Worm (Caenorhabditis elegans): Measurements from ENCODE around the gene plc-3.

The plc-3 gene

ce11 chrII:10242294-10242693 is 19.6 kb downstream of the plc-3 start, which contains the start of gene mrps-14 (continued):
- TF ChIP-seq rcor-1 (GFP tag; IDR thresholded peaks at IDR 0.05) (no peak), B0261.1 (tag; optimal IDR thresholded peaks at IDR 0.05) (no peak)

- TF ChIP-seq T26A5.8 (tag; optimal IDR thresholded peaks at IDR 0.05) (no peak), akir-1 (GFP tag; optimal IDR thresholded peaks at IDR 0.05) (no peak), Y53G8AR.9 (GFP tag; conservative IDR thresholded peaks at IDR 0.05) (no peak), snpc-1.1 (tag; optimal IDR thresholded peaks at IDR 0.05; ENCODE audit: insufficient read depth) (no peak), F55B11.4 (tag; optimal IDR thresholded peaks at IDR 0.05; ENCODE audit: borderline replicate concordance, insufficient read depth) (no peak), bed-2 (GFP tag; IDR thresholded peaks at IDR 0.05) (no peak), ztf-3 (GFP tag; optimal IDR thresholded peaks at IDR 0.05) (no peak), ztf-28 (GFP tag; IDR thresholded peaks at IDR 0.05) (no peak), ztf-26 (tag; optimal IDR thresholded peaks at IDR 0.05) (no peak), tlf-1 (GFP tag; optimal IDR thresholded peaks at IDR 0.05) (no peak), madf-3 (GFP tag; IDR thresholded peaks at IDR 0.05) (no peak), hlh-26 (GFP tag; conservative IDR thresholded peaks at IDR 0.05) (no peak), F52B5.7 (tag; optimal IDR thresholded peaks at IDR 0.05) (no peak), ceh-91 (GFP tag; IDR thresholded peaks at IDR 0.05) (no peak)
Measured at ce11 chrII:10245612-10246011, 22.9 kb downstream of the plc-3 start.

ce11 chrII:10247154-10247553 is 24.5 kb downstream of the plc-3 start:
- TF ChIP-seq tlf-1 (GFP tag; optimal IDR thresholded peaks at IDR 0.05) (no peak), ceh-100 (GFP tag; IDR thresholded peaks at IDR 0.05) (no peak), D2030.7 (GFP tag; IDR thresholded peaks at IDR 0.05) (no peak), ztf-22 (GFP tag; optimal IDR thresholded peaks at IDR 0.05) (no peak), Y56A3A.18 (GFP tag; IDR thresholded peaks at IDR 0.05) (no peak), dpff-1 (tag; optimal IDR thresholded peaks at IDR 0.05) (no peak), lin-40 (tag; optimal IDR thresholded peaks at IDR 0.05) (no peak), F49E8.2 (tag; optimal IDR thresholded peaks at IDR 0.05; ENCODE audit: insufficient read depth) (peak; percentile 52), lin-35 (GFP tag; optimal IDR thresholded peaks at IDR 0.05) (no peak), ekl-4 (GFP tag; IDR thresholded peaks at IDR 0.05) (0 out of 2 replicates have a peak, but pooled peaks have one; percentile 7), ztf-28 (GFP tag; IDR thresholded peaks at IDR 0.05) (no peak), somi-1 (GFP tag; optimal IDR thresholded peaks at IDR 0.05) (no peak), cebp-1 (GFP tag; IDR thresholded peaks at IDR 0.05) (no peak), cebp-1 (tag; optimal IDR thresholded peaks at IDR 0.05) (peak; percentile 13), ceh-40 (GFP tag; IDR thresholded peaks at IDR 0.05) (peak; percentile 41; the same call in 1 of the 2 replicates), B0336.3 (GFP tag; IDR thresholded peaks at IDR 0.05) (peak; percentile 15; the same call in 1 of the 2 replicates), ztf-3 (GFP tag; optimal IDR thresholded peaks at IDR 0.05) (no peak), Y53G8AR.9 (GFP tag; conservative IDR thresholded peaks at IDR 0.05) (0 out of 2 replicates have a peak, but pooled peaks have one; percentile 17), egl-44 (GFP tag; IDR thresholded peaks at IDR 0.05) (no peak), dox-1 (GFP tag; IDR thresholded peaks at IDR 0.05) (no peak), nhr-179 (tag; optimal IDR thresholded peaks at IDR 0.05) (no peak), mcd-1 (GFP tag; IDR thresholded peaks at IDR 0.05) (no peak), ama-1 (optimal IDR thresholded peaks at IDR 0.05) (no peak), ama-1 (GFP tag; optimal IDR thresholded peaks at IDR 0.05) (no peak), lin-54 (GFP tag; optimal IDR thresholded peaks at IDR 0.05) (no peak), T07F8.4 (tag; optimal IDR thresholded peaks at IDR 0.05) (no peak), nhr-90 (tag; optimal IDR thresholded peaks at IDR 0.05) (no peak), nfyb-1 (GFP tag; IDR thresholded peaks at IDR 0.05) (no peak; the same call in 1 of the 2 replicates), egl-18 (GFP tag; IDR thresholded peaks at IDR 0.05) (0 out of 2 replicates have a peak, but pooled peaks have one; percentile 42), aptf-3 (GFP tag; IDR thresholded peaks at IDR 0.05) (0 out of 2 replicates have a peak, but pooled peaks have one; percentile 10), ceh-58 (GFP tag; IDR thresholded peaks at IDR 0.05) (peak; percentile 70; the same call in 1 of the 2 replicates), F23B12.7 (tag; optimal IDR thresholded peaks at IDR 0.05; ENCODE audit: insufficient read depth) (no peak), akir-1 (GFP tag; optimal IDR thresholded peaks at IDR 0.05) (no peak), Y95B8A.8 (GFP tag; IDR thresholded peaks at IDR 0.05) (peak; percentile 30; the same call in 1 of the 2 replicates), bed-1 (GFP tag; IDR thresholded peaks at IDR 0.05) (0 out of 2 replicates have a peak, but pooled peaks have one; percentile 53)
